Worm (Caenorhabditis elegans) whole organism, L1 larva: ENCODE results near the gene R12G8.1.

ENCODE experiments used
- aly-2 ChIP-seq: fragments of 150-350 bp; optimal IDR thresholded peaks from 2 replicates; lab custom pipeline; 2014; ENCODE audit warnings: missing biosample characterization, missing genetic modification characterization
- lin-39 ChIP-seq: fragments of 150-350 bp; optimal IDR thresholded peaks from 2 replicates; lab custom pipeline; 2014; ENCODE audit warnings: missing biosample characterization, missing genetic modification reagents, missing genetic modification characterization
- nhr-11 ChIP-seq: fragments of 150-350 bp; optimal IDR thresholded peaks from 2 replicates; lab custom pipeline; 2014; ENCODE audit warnings: missing biosample characterization, missing genetic modification characterization
- unc-86 ChIP-seq: sonication (generic microtip); optimal IDR thresholded peaks from 2 replicates; lab custom pipeline; 2016; ENCODE audit warnings: missing genetic modification characterization, missing compliant biosample characterization
- zip-4 ChIP-seq: fragments of 200-800 bp; sonication (Bioruptor generic); optimal IDR thresholded peaks from 2 replicates; lab custom pipeline; 2018; ENCODE audit warnings: mild to moderate bottlenecking, missing genetic modification characterization, moderate library complexity, missing compliant biosample characterization

- no peak for TF ChIP-seq nhr-11
- no peak for TF ChIP-seq aly-2 (tag; lab: Kevin White, UChicago)
- no peak for TF ChIP-seq zip-4 (GFP tag; lab: Kevin White, UChicago)
- TF ChIP-seq lin-39 (tag; lab: Kevin White, UChicago) = no peak
- TF ChIP-seq unc-86 (tag; lab: Kevin White, UChicago) = no peak
Observed at ce11 chrV:17724704-17725103, 24.3 kb downstream of the R12G8.1 start, which contains the start of gene fat-5.
